Fruit fly (Drosophila melanogaster) whole organism, prepupa: ENCODE measurements around the gene CG6931.
A peak's percentile ranks its signal among the peaks of the same experiment; 100 is the strongest.

Experiments
- Blimp-1 ChIP-seq: fragments of 200-800 bp; sonication (Bioruptor generic); optimal IDR thresholded peaks from 3 replicates; lab custom pipeline; 2017; ENCODE audit warnings: missing biosample characterization, missing genetic modification characterization, mild to moderate bottlenecking, moderate library complexity, missing genetic modification reagents
- CG10631 ChIP-seq: fragments of 200-800 bp; sonication (Bioruptor generic); optimal IDR thresholded peaks from 2 replicates; lab custom pipeline; 2016; ENCODE audit warnings: missing biosample characterization, missing genetic modification characterization
- CG10669 ChIP-seq: fragments of 200-800 bp; sonication (Bioruptor generic); optimal IDR thresholded peaks from 3 replicates; lab custom pipeline; 2018; ENCODE audit warnings: missing biosample characterization, mild to moderate bottlenecking, missing genetic modification characterization, moderate library complexity
- CG11294 ChIP-seq: fragments of 200-800 bp; sonication (Bioruptor generic); IDR thresholded peaks from 2 replicates; pipeline ENCODE4 v1.3.6; 2022; ENCODE audit warnings: missing biosample characterization, missing genetic modification characterization
- CG11902 ChIP-seq: fragments of 200-800 bp; sonication (Bioruptor generic); optimal IDR thresholded peaks from 3 replicates; lab custom pipeline; 2016; ENCODE audit warnings: missing biosample characterization, missing genetic modification characterization
- CG15336 ChIP-seq: fragments of 200-800 bp; sonication (Bioruptor generic); IDR thresholded peaks from 2 replicates; pipeline ENCODE4 v1.3.6; 2022; ENCODE audit warnings: missing biosample characterization, missing genetic modification characterization
- CG1621 ChIP-seq: fragments of 200-800 bp; sonication (Bioruptor generic); optimal IDR thresholded peaks from 3 replicates; lab custom pipeline; 2018; ENCODE audit warnings: missing biosample characterization, mild to moderate bottlenecking, missing genetic modification characterization
- CG16779 ChIP-seq: fragments of 200-800 bp; sonication (Bioruptor generic); optimal IDR thresholded peaks from 3 replicates; lab custom pipeline; 2017; ENCODE audit warnings: missing biosample characterization, mild to moderate bottlenecking, missing genetic modification characterization
- CG3032 ChIP-seq: fragments of 200-800 bp; optimal IDR thresholded peaks from 2 replicates; lab custom pipeline; 2019; ENCODE audit warnings: missing biosample characterization, mild to moderate bottlenecking, missing genetic modification characterization, moderate library complexity
- CG31627 ChIP-seq: fragments of 200-800 bp; sonication (Bioruptor generic); optimal IDR thresholded peaks from 3 replicates; lab custom pipeline; 2016; ENCODE audit warnings: missing biosample characterization, missing genetic modification characterization
- CG32006 ChIP-seq: fragments of 200-800 bp; sonication (Bioruptor generic); optimal IDR thresholded peaks from 3 replicates; lab custom pipeline; 2017; ENCODE audit warnings: missing biosample characterization, mild to moderate bottlenecking, missing genetic modification characterization
- CG34406 ChIP-seq: fragments of 200-800 bp; sonication (Bioruptor generic); optimal IDR thresholded peaks from 3 replicates; lab custom pipeline; 2016; ENCODE audit warnings: missing biosample characterization, missing genetic modification characterization
- CG3919 ChIP-seq: fragments of 200-800 bp; sonication (Bioruptor generic); optimal IDR thresholded peaks from 3 replicates; lab custom pipeline; 2016; ENCODE audit warnings: missing biosample characterization, missing genetic modification characterization
- CG4318 ChIP-seq: fragments of 200-800 bp; sonication (Bioruptor generic); optimal IDR thresholded peaks from 3 replicates; lab custom pipeline; 2017; ENCODE audit warnings: missing biosample characterization, mild to moderate bottlenecking, missing genetic modification characterization
- CG6163 ChIP-seq: fragments of 200-800 bp; sonication (Bioruptor generic); IDR thresholded peaks from 3 replicates; pipeline ENCODE4 v1.3.6; 2022; ENCODE audit warnings: missing biosample characterization, missing genetic modification characterization
- CG6276 ChIP-seq: fragments of 200-800 bp; sonication (Bioruptor generic); optimal IDR thresholded peaks from 2 replicates; lab custom pipeline; 2017; ENCODE audit warnings: missing biosample characterization, mild to moderate bottlenecking, missing genetic modification characterization
- CG6792 ChIP-seq: fragments of 200-800 bp; sonication (Bioruptor generic); optimal IDR thresholded peaks from 3 replicates; lab custom pipeline; 2016; ENCODE audit warnings: missing biosample characterization, missing genetic modification characterization
- CG6808 ChIP-seq: fragments of 200-800 bp; sonication (Bioruptor generic); optimal IDR thresholded peaks from 3 replicates; lab custom pipeline; 2017; ENCODE audit warnings: missing biosample characterization, missing genetic modification characterization, mild to moderate bottlenecking, moderate library complexity, missing genetic modification reagents
- CG6854 ChIP-seq: fragments of 200-800 bp; sonication (Bioruptor generic); optimal IDR thresholded peaks from 2 replicates; lab custom pipeline; 2017; ENCODE audit warnings: missing biosample characterization, mild to moderate bottlenecking, missing genetic modification characterization
- CG7368 ChIP-seq: fragments of 200-800 bp; sonication (Bioruptor generic); optimal IDR thresholded peaks from 3 replicates; lab custom pipeline; 2016; ENCODE audit warnings: missing biosample characterization, missing genetic modification characterization
- CG8119 ChIP-seq: fragments of 200-800 bp; sonication (Bioruptor generic); IDR thresholded peaks from 3 replicates; pipeline ENCODE4 v1.3.6; 2022; ENCODE audit warnings: missing biosample characterization, missing genetic modification characterization
- CG8319 ChIP-seq: fragments of 200-800 bp; sonication (Bioruptor generic); optimal IDR thresholded peaks from 3 replicates; lab custom pipeline; 2016; ENCODE audit warnings: missing biosample characterization, missing genetic modification characterization
- CG9139 ChIP-seq: fragments of 200-800 bp; sonication (Bioruptor generic); optimal IDR thresholded peaks from 3 replicates; lab custom pipeline; 2017; ENCODE audit warnings: missing biosample characterization, mild to moderate bottlenecking, missing genetic modification characterization
- Eip93F ChIP-seq: fragments of 200-800 bp; sonication (Bioruptor generic); optimal IDR thresholded peaks from 2 replicates; lab custom pipeline; 2016; ENCODE audit warnings: missing biosample characterization, mild to moderate bottlenecking, missing genetic modification characterization
- Ets21C ChIP-seq: fragments of 200-800 bp; sonication (Bioruptor generic); optimal IDR thresholded peaks from 3 replicates; lab custom pipeline; 2016; ENCODE audit warnings: missing biosample characterization, missing genetic modification characterization
- Ets96B ChIP-seq: fragments of 200-800 bp; optimal IDR thresholded peaks from 2 replicates; lab custom pipeline; 2019; ENCODE audit warnings: missing biosample characterization, mild to moderate bottlenecking, missing genetic modification characterization, moderate library complexity
- Gug ChIP-seq: fragments of 200-800 bp; sonication (Bioruptor generic); IDR thresholded peaks from 2 replicates; pipeline ENCODE4 v1.3.6; 2022; ENCODE audit warnings: missing biosample characterization, missing genetic modification characterization
- Hr38 ChIP-seq: sonication (Bioruptor generic); optimal IDR thresholded peaks from 2 replicates; lab custom pipeline; 2016; ENCODE audit warnings: missing biosample characterization, missing genetic modification characterization
- Hr39 ChIP-seq: fragments of 200-800 bp; sonication (Bioruptor generic); optimal IDR thresholded peaks from 2 replicates; lab custom pipeline; 2016; ENCODE audit warnings: missing biosample characterization, missing genetic modification characterization
- Hr4 ChIP-seq: fragments of 200-800 bp; sonication (Bioruptor generic); optimal IDR thresholded peaks from 3 replicates; lab custom pipeline; 2016; ENCODE audit warnings: missing biosample characterization, missing genetic modification characterization
- Lpt ChIP-seq: fragments of 200-800 bp; sonication (Bioruptor generic); optimal IDR thresholded peaks from 3 replicates; lab custom pipeline; 2016; ENCODE audit warnings: missing biosample characterization, missing genetic modification characterization
- Met ChIP-seq: fragments of 200-800 bp; sonication (Bioruptor generic); optimal IDR thresholded peaks from 3 replicates; lab custom pipeline; 2016; ENCODE audit warnings: missing biosample characterization, missing genetic modification characterization
- OdsH ChIP-seq: fragments of 200-800 bp; sonication (Bioruptor generic); optimal IDR thresholded peaks from 3 replicates; lab custom pipeline; 2016; ENCODE audit warnings: missing biosample characterization, missing genetic modification characterization
- Smox ChIP-seq: fragments of 200-800 bp; sonication (Bioruptor generic); optimal IDR thresholded peaks from 3 replicates; lab custom pipeline; 2016; ENCODE audit warnings: missing biosample characterization, missing genetic modification characterization
- Sox102F ChIP-seq: fragments of 200-800 bp; sonication (Bioruptor generic); optimal IDR thresholded peaks from 2 replicates; lab custom pipeline; 2016; ENCODE audit warnings: missing biosample characterization, mild to moderate bottlenecking, missing genetic modification characterization
- Sox14 ChIP-seq: fragments of 200-800 bp; sonication (Bioruptor generic); optimal IDR thresholded peaks from 3 replicates; lab custom pipeline; 2016; ENCODE audit warnings: missing biosample characterization, missing genetic modification characterization
- achi ChIP-seq: fragments of 200-800 bp; sonication (Bioruptor generic); optimal IDR thresholded peaks from 3 replicates; lab custom pipeline; 2016; ENCODE audit warnings: missing biosample characterization, missing genetic modification characterization
- acj6 ChIP-seq: fragments of 200-800 bp; sonication (Bioruptor generic); optimal IDR thresholded peaks from 3 replicates; lab custom pipeline; 2016; ENCODE audit warnings: missing biosample characterization, missing genetic modification characterization
- cyc ChIP-seq: fragments of 200-800 bp; sonication (Bioruptor generic); optimal IDR thresholded peaks from 3 replicates; lab custom pipeline; 2016; ENCODE audit warnings: missing biosample characterization, missing genetic modification characterization
- dac ChIP-seq: fragments of 200-800 bp; sonication (Bioruptor generic); optimal IDR thresholded peaks from 2 replicates; lab custom pipeline; 2017; ENCODE audit warnings: missing biosample characterization, mild to moderate bottlenecking, missing genetic modification characterization
- eg ChIP-seq: fragments of 200-800 bp; sonication (Bioruptor generic); IDR thresholded peaks from 3 replicates; pipeline ENCODE4 v1.3.6; 2022; ENCODE audit warnings: missing biosample characterization, missing genetic modification characterization
- esn ChIP-seq: fragments of 200-800 bp; sonication (Bioruptor generic); optimal IDR thresholded peaks from 2 replicates; lab custom pipeline; 2016; ENCODE audit warnings: missing biosample characterization, mild to moderate bottlenecking, missing genetic modification characterization, moderate library complexity
- fd59A ChIP-seq: fragments of 200-800 bp; sonication (Bioruptor generic); optimal IDR thresholded peaks from 2 replicates; lab custom pipeline; 2017; ENCODE audit warnings: missing biosample characterization, mild to moderate bottlenecking, missing genetic modification characterization, missing genetic modification reagents
- fd85E ChIP-seq: fragments of 200-800 bp; sonication (Bioruptor generic); optimal IDR thresholded peaks from 3 replicates; lab custom pipeline; 2016; ENCODE audit warnings: missing biosample characterization, missing genetic modification characterization
- lz ChIP-seq: fragments of 200-800 bp; sonication (Bioruptor generic); optimal IDR thresholded peaks from 3 replicates; lab custom pipeline; 2016; ENCODE audit warnings: missing biosample characterization, missing genetic modification characterization
- pdm3 ChIP-seq: fragments of 200-800 bp; sonication (Bioruptor generic); optimal IDR thresholded peaks from 3 replicates; lab custom pipeline; 2016; ENCODE audit warnings: missing biosample characterization, missing genetic modification characterization
- salr ChIP-seq, 2 experiments: fragments of 200-800 bp; sonication (Bioruptor generic); optimal IDR thresholded peaks; 3 replicates each; lab custom pipeline; 2016 to 2018; ENCODE audit warnings: missing biosample characterization in 2 of 2, missing genetic modification characterization in 2 of 2, mild to moderate bottlenecking in 1 of 2
- spab ChIP-seq: fragments of 200-800 bp; sonication (Bioruptor generic); optimal IDR thresholded peaks from 2 replicates; lab custom pipeline; 2017; ENCODE audit warnings: missing biosample characterization, mild to moderate bottlenecking, missing genetic modification characterization, missing genetic modification reagents
- ss ChIP-seq, 2 experiments: fragments of 200-800 bp; sonication (Bioruptor generic); optimal IDR thresholded peaks; 2 replicates in 1 of 2; 3 replicates in 1 of 2; lab custom pipeline; 2017 to 2018; ENCODE audit warnings: mild to moderate bottlenecking in 2 of 2, missing biosample characterization in 2 of 2, missing genetic modification characterization in 2 of 2, moderate library complexity in 1 of 2
- topi ChIP-seq: fragments of 200-800 bp; sonication (Bioruptor generic); optimal IDR thresholded peaks from 3 replicates; lab custom pipeline; 2016; ENCODE audit warnings: missing biosample characterization, missing genetic modification characterization

The CG6931 gene

DNA sequence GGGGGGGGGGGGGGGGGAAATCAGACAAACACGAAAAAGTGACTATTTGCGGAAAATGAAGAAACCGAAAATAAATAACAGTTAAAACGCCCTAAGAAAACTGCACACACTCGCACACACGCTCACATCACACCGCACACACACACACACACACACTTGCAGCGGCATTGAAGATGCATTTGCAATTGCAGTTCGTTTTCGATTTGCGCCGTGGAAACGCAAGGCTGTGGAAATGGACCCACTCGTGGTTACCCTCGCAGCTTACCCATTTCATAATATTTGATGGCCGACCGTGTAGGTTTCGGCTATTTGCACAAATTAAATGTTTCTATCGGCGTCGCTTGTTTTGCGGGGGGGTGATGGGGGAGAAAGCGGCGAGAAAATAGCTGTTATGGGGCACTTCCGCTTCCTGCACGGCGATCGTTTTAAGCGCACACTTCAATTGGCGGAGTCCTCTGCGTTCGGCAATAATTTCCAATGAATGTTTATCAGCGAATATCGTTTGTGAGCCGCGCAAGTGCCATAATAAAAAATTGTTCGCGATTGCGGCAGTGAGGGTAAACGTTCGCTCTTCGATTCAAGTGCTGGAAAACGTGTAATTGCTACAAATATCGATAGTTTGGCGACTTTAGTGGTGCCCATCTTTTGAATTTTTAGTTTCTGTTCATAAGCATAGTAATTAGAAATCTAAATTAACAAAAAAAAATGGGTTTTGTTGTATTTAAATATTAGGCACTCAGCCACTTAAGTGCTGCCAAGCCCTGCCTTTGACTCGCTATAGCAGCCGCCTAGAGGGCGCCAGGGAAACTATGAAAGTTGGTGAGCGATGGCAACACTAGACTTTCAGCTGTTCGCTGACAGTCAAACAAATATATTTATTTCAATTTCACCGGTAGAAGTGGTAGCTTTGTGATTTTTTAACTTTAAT, 12.0 kb downstream of the CG6931 start, which contains the start of the genes Pop2 and CG6928:
Gene Pop2, minus strand, starts transcription at position 595 of the 928 bp plus-strand sequence.
Gene CG6928, plus strand, starts transcription at position 835 of the 928 bp plus-strand sequence.
- peak; percentile 35 for TF ChIP-seq CG8319 (GFP tag; lab: Kevin White, UChicago)
- peak; percentile 75 for TF ChIP-seq Hr38 (GFP tag; lab: Kevin White, UChicago)
- TF ChIP-seq dac (GFP tag; lab: Kevin White, UChicago), result no peak
- peak; percentile 38 for TF ChIP-seq CG9139 (GFP tag; lab: Kevin White, UChicago)
- TF ChIP-seq Ets96B (tag; lab: Kevin White, UChicago), result no peak
- peak; percentile 33 for TF ChIP-seq CG3032 (tag; lab: Kevin White, UChicago)
- TF ChIP-seq CG6163 (GFP tag; lab: Robert Waterston, UW), result peak; percentile 61; the same call in 1 of the 3 replicates
- TF ChIP-seq cyc (GFP tag; lab: Kevin White, UChicago), result peak; percentile 80
- no peak for TF ChIP-seq CG6276 (GFP tag; lab: Kevin White, UChicago)
- TF ChIP-seq Met (GFP tag; lab: Kevin White, UChicago), result peak; percentile 45
- no peak for TF ChIP-seq CG8119
- peak; percentile 63 for TF ChIP-seq Hr4 (GFP tag; lab: Kevin White, UChicago)
- peak; percentile 22 for TF ChIP-seq CG34406 (GFP tag; lab: Kevin White, UChicago)
- TF ChIP-seq CG11902 (GFP tag; lab: Kevin White, UChicago), result peak; percentile 39
- TF ChIP-seq Sox102F (GFP tag; lab: Kevin White, UChicago), result peak; percentile 52
- no peak for TF ChIP-seq Smox
- 0 out of 2 replicates have a peak, but pooled peaks have one; percentile 39 for TF ChIP-seq Gug (GFP tag; lab: Robert Waterston, UW)
- peak; percentile 19; the same call in 1 of the 2 replicates for TF ChIP-seq CG11294 (GFP tag; lab: Robert Waterston, UW)
- TF ChIP-seq CG4318 (GFP tag; lab: Kevin White, UChicago), result no peak
- TF ChIP-seq eg (GFP tag; lab: Robert Waterston, UW), result peak; percentile 59
- TF ChIP-seq CG31627 (GFP tag; lab: Kevin White, UChicago), result peak; percentile 84
- no peak for TF ChIP-seq CG16779
- no peak for TF ChIP-seq pdm3
- no peak for TF ChIP-seq CG32006 (GFP tag; lab: Kevin White, UChicago)
- TF ChIP-seq CG1621 (tag; lab: Kevin White, UChicago), result no peak
- peak; percentile 8 for TF ChIP-seq Lpt (GFP tag; lab: Kevin White, UChicago)
- peak; percentile 80 for TF ChIP-seq Hr39 (GFP tag; lab: Kevin White, UChicago)
- no peak for TF ChIP-seq CG6854 (GFP tag; lab: Kevin White, UChicago)
- TF ChIP-seq CG3919 (GFP tag; lab: Kevin White, UChicago), result no peak
- TF ChIP-seq OdsH (GFP tag; lab: Kevin White, UChicago), result peak; percentile 66
- peak in 1 of 2 experiments; percentile 6 for TF ChIP-seq salr (GFP tag; optimal IDR thresholded peaks at IDR 0.05; lab: Kevin White, UChicago)
- TF ChIP-seq achi (GFP tag; lab: Kevin White, UChicago), result peak; percentile 79
- TF ChIP-seq esn (GFP tag; lab: Kevin White, UChicago), result peak; percentile 73
- peak; percentile 75 for TF ChIP-seq CG10631 (GFP tag; lab: Kevin White, UChicago)
- no peak for TF ChIP-seq Eip93F (GFP tag; lab: Kevin White, UChicago)
- TF ChIP-seq CG6792, result peak; percentile 12
- TF ChIP-seq Ets21C, result peak; percentile 68
- TF ChIP-seq topi (GFP tag; lab: Kevin White, UChicago), result peak; percentile 59
- TF ChIP-seq CG10669 (GFP tag; lab: Kevin White, UChicago), result no peak
- no peak for TF ChIP-seq ss (GFP tag; optimal IDR thresholded peaks at IDR 0.05; lab: Kevin White, UChicago)
- TF ChIP-seq fd85E (GFP tag; lab: Kevin White, UChicago), result peak; percentile 24
- TF ChIP-seq acj6 (GFP tag; lab: Kevin White, UChicago), result peak; percentile 71
- TF ChIP-seq CG6808 (GFP tag; lab: Kevin White, UChicago), result peak; percentile 100
- TF ChIP-seq Sox14 (GFP tag; lab: Kevin White, UChicago), result peak; percentile 69
- TF ChIP-seq CG15336 (GFP tag; lab: Robert Waterston, UW), result peak; percentile 26; the same call in 1 of the 2 replicates
- peak; percentile 79 for TF ChIP-seq lz (GFP tag; lab: Kevin White, UChicago)
- TF ChIP-seq CG7368 (GFP tag; lab: Kevin White, UChicago), result peak; percentile 21
- TF ChIP-seq Blimp-1, result no peak
- no peak for TF ChIP-seq spab (GFP tag; lab: Kevin White, UChicago)
- TF ChIP-seq fd59A (GFP tag; lab: Kevin White, UChicago), result no peak
